Fruit fly (Drosophila melanogaster): Measurements from ENCODE around the gene Vha26.
A peak's percentile ranks its signal among the peaks of the same experiment; 100 is the strongest.

Vha26 gene

dm6 chr3R:5570635-5571436 is 20.7 kb upstream of the Vha26 start, which contains the start of gene CRMP (continued):
- TF ChIP-seq CG7928 (GFP tag; optimal IDR thresholded peaks at IDR 0.05) (no peak), hbn (GFP tag; IDR thresholded peaks at IDR 0.05; ENCODE audit: partially characterized antibody) (peak; percentile 54), CG6765 (GFP tag; optimal IDR thresholded peaks at IDR 0.05) (peak; percentile 40), ab (GFP tag; optimal IDR thresholded peaks at IDR 0.05) (no peak), Atf6 (GFP tag; IDR thresholded peaks at IDR 0.05) (no peak), CG18619 (GFP tag; optimal IDR thresholded peaks at IDR 0.05) (no peak), tna (GFP tag; IDR thresholded peaks at IDR 0.05; ENCODE audit: partially characterized antibody) (no peak), CG18476 (GFP tag; optimal IDR thresholded peaks at IDR 0.05) (no peak), cas (GFP tag; IDR thresholded peaks at IDR 0.05) (no peak), CG13624 (GFP tag; optimal IDR thresholded peaks at IDR 0.05) (no peak), CG11398 (GFP tag; optimal IDR thresholded peaks at IDR 0.05) (no peak), run (tag; optimal IDR thresholded peaks at IDR 0.05) (no peak), Ptx1 (GFP tag; IDR thresholded peaks at IDR 0.05) (no peak), CG14014 (GFP tag; IDR thresholded peaks at IDR 0.05) (no peak), CG2129 (GFP tag; IDR thresholded peaks at IDR 0.05; ENCODE audit: partially characterized antibody) (no peak), CG1647 (GFP tag; optimal IDR thresholded peaks at IDR 0.05) (no peak), CG12299 (tag; optimal IDR thresholded peaks at IDR 0.05) (no peak), CG7271 (tag; optimal IDR thresholded peaks at IDR 0.05) (no peak), CG16815 (GFP tag; optimal IDR thresholded peaks at IDR 0.05) (no peak), abd-A (tag; optimal IDR thresholded peaks at IDR 0.05) (no peak), prd (optimal IDR thresholded peaks at IDR 0.05) (no peak), prd (GFP tag; IDR thresholded peaks at IDR 0.05) (no peak), CG12942 (GFP tag; optimal IDR thresholded peaks at IDR 0.05) (no peak), gfzf (GFP tag; optimal IDR thresholded peaks at IDR 0.05) (peak; percentile 65), Stat92E (GFP tag; optimal IDR thresholded peaks at IDR 0.05) (no peak), C15 (GFP tag; IDR thresholded peaks at IDR 0.05) (no peak), TFAM (GFP tag; optimal IDR thresholded peaks at IDR 0.05) (no peak), CG1529 (GFP tag; optimal IDR thresholded peaks at IDR 0.05) (no peak), CG34422 (GFP tag; IDR thresholded peaks at IDR 0.05) (no peak), CG6175 (GFP tag; IDR thresholded peaks at IDR 0.05) (no peak), chinmo (GFP tag; IDR thresholded peaks at IDR 0.05; ENCODE audit: partially characterized antibody) (no peak), HLH3B (GFP tag; IDR thresholded peaks at IDR 0.05) (no peak), CG1832 (GFP tag; optimal IDR thresholded peaks at IDR 0.05) (no peak), CG32767 (GFP tag; IDR thresholded peaks at IDR 0.05) (peak; percentile 89), HHEX (GFP tag; optimal IDR thresholded peaks at IDR 0.05) (no peak), CG15601 (tag; optimal IDR thresholded peaks at IDR 0.05) (no peak), tap (tag; optimal IDR thresholded peaks at IDR 0.05) (no peak), Max (GFP tag; optimal IDR thresholded peaks at IDR 0.05) (no peak), sqz (GFP tag; optimal IDR thresholded peaks at IDR 0.05) (peak; percentile 62), Rfx (GFP tag; IDR thresholded peaks at IDR 0.05) (no peak), CG13287 (GFP tag; IDR thresholded peaks at IDR 0.05; ENCODE audit: partially characterized antibody) (peak; percentile 59), CoRest (tag; optimal IDR thresholded peaks at IDR 0.05) (no peak), CG2199 (GFP tag; IDR thresholded peaks at IDR 0.05) (no peak), Bteb2 (GFP tag; optimal IDR thresholded peaks at IDR 0.05) (no peak), zen2 (GFP tag; IDR thresholded peaks at IDR 0.05; ENCODE audit: partially characterized antibody) (peak; percentile 24; the same call in 1 of the 3 replicates), CG11456 (GFP tag; IDR thresholded peaks at IDR 0.05) (no peak), CG4617 (GFP tag; optimal IDR thresholded peaks at IDR 0.05; ENCODE audit: borderline replicate concordance) (no peak), CG18011 (GFP tag; optimal IDR thresholded peaks at IDR 0.05) (peak; percentile 88), Mad (GFP tag; optimal IDR thresholded peaks at IDR 0.05) (no peak)

All from whole organism, embryonic.